Worm (Caenorhabditis elegans) whole organism, L4 larva: ENCODE measurements around the gene Y55B1BR.8.

Experiments used
- duxl-1 ChIP-seq: sonication (generic microtip); optimal IDR thresholded peaks from 2 replicates; lab custom pipeline; 2016; ENCODE audit warnings: mild to moderate bottlenecking, missing genetic modification characterization, moderate library complexity, missing compliant biosample characterization; ENCODE audit not compliant: poor library complexity
- fos-1 ChIP-seq: fragments of 150-350 bp; optimal IDR thresholded peaks from 2 replicates; lab custom pipeline; 2014; ENCODE audit warnings: missing biosample characterization, missing genetic modification characterization
- hlh-30 ChIP-seq: sonication (generic microtip); optimal IDR thresholded peaks from 2 replicates; lab custom pipeline; 2017; ENCODE audit warnings: antibody characterized with exemption, mild to moderate bottlenecking, missing genetic modification characterization, missing compliant biosample characterization; ENCODE audit not compliant: insufficient read depth
- jun-1 ChIP-seq: fragments of 150-350 bp; optimal IDR thresholded peaks from 2 replicates; lab custom pipeline; 2014; ENCODE audit warnings: missing biosample characterization, missing genetic modification reagents, missing genetic modification characterization
- lin-13 ChIP-seq: fragments of 150-350 bp; optimal IDR thresholded peaks from 2 replicates; lab custom pipeline; 2014; ENCODE audit warnings: missing biosample characterization, missing genetic modification reagents, missing genetic modification characterization
- lin-39 ChIP-seq: fragments of 150-350 bp; optimal IDR thresholded peaks from 2 replicates; lab custom pipeline; 2014; ENCODE audit warnings: missing biosample characterization, missing genetic modification reagents, missing genetic modification characterization
- nhr-28 ChIP-seq: fragments of 150-350 bp; optimal IDR thresholded peaks from 2 replicates; lab custom pipeline; 2014; ENCODE audit warnings: missing biosample characterization, missing genetic modification characterization
- skn-1 ChIP-seq: fragments of 150-350 bp; optimal IDR thresholded peaks from 2 replicates; lab custom pipeline; 2014; ENCODE audit warnings: missing biosample characterization, missing genetic modification characterization
- tag-97 ChIP-seq: fragments of 200-800 bp; sonication (Bioruptor generic); IDR thresholded peaks from 2 replicates; pipeline ENCODE4 v1.3.6; 2022; ENCODE audit warnings: missing genetic modification characterization, missing compliant biosample characterization
- zag-1 ChIP-seq: fragments of 150-350 bp; optimal IDR thresholded peaks from 2 replicates; lab custom pipeline; 2014; ENCODE audit warnings: missing biosample characterization, missing genetic modification characterization

- no peak for TF ChIP-seq skn-1
- no peak for TF ChIP-seq fos-1
- no peak for TF ChIP-seq lin-13 (GFP tag; lab: Kevin White, UChicago)
- TF ChIP-seq nhr-28, result no peak
- TF ChIP-seq hlh-30, result no peak
- TF ChIP-seq zag-1, result no peak
- no peak for TF ChIP-seq duxl-1 (tag; lab: Kevin White, UChicago)
- no peak for TF ChIP-seq tag-97 (GFP tag; lab: Robert Waterston, UW)
- TF ChIP-seq lin-39 (tag; lab: Kevin White, UChicago), result no peak
- TF ChIP-seq jun-1 (tag; lab: Kevin White, UChicago), result no peak
Observed at ce11 chrIII:488464-488863, 44.3 kb downstream of the Y55B1BR.8 start, which contains the start of gene F30H5.5.
